Fruit fly (Drosophila melanogaster) whole organism, prepupa: ENCODE results near the gene CheB38a.

Experiments
- CG6276 ChIP-seq: fragments of 200-800 bp; sonication (Bioruptor generic); optimal IDR thresholded peaks from 2 replicates; lab custom pipeline; 2017; ENCODE audit warnings: missing biosample characterization, mild to moderate bottlenecking, missing genetic modification characterization
- CG8119 ChIP-seq: fragments of 200-800 bp; sonication (Bioruptor generic); IDR thresholded peaks from 3 replicates; pipeline ENCODE4 v1.3.6; 2022; ENCODE audit warnings: missing biosample characterization, missing genetic modification characterization
- CG8319 ChIP-seq: fragments of 200-800 bp; sonication (Bioruptor generic); optimal IDR thresholded peaks from 3 replicates; lab custom pipeline; 2016; ENCODE audit warnings: missing biosample characterization, missing genetic modification characterization
- CG8632 ChIP-seq: fragments of 200-800 bp; sonication (Bioruptor generic); optimal IDR thresholded peaks from 3 replicates; lab custom pipeline; 2016; ENCODE audit warnings: missing biosample characterization, missing genetic modification characterization
- Lpt ChIP-seq: fragments of 200-800 bp; sonication (Bioruptor generic); optimal IDR thresholded peaks from 3 replicates; lab custom pipeline; 2016; ENCODE audit warnings: missing biosample characterization, missing genetic modification characterization
- fkh ChIP-seq: fragments of 200-800 bp; sonication (Bioruptor generic); optimal IDR thresholded peaks from 3 replicates; lab custom pipeline; 2017; ENCODE audit warnings: missing biosample characterization, mild to moderate bottlenecking, missing genetic modification characterization, moderate library complexity

dm6 chr2L:20783044-20783443 lies 35.3 kb downstream of the CheB38a start:
- no peak for TF ChIP-seq CG8319 (GFP tag; lab: Kevin White, UChicago)
- TF ChIP-seq fkh (GFP tag; lab: Kevin White, UChicago), result no peak
- TF ChIP-seq CG8119 (GFP tag; lab: Robert Waterston, UW), result no peak
- TF ChIP-seq CG8632 (GFP tag; lab: Kevin White, UChicago), result no peak
- no peak for TF ChIP-seq Lpt (GFP tag; lab: Kevin White, UChicago)
- no peak for TF ChIP-seq CG6276 (GFP tag; lab: Kevin White, UChicago)
